Worm (Caenorhabditis elegans) whole organism, L4 larva: Measurements from ENCODE around the gene F53F4.2.

Experiments used
- mep-1 ChIP-seq: fragments of 150-350 bp; sonication (generic microtip); optimal IDR thresholded peaks from 3 replicates; lab custom pipeline; 2014; ENCODE audit warnings: missing biosample characterization, missing genetic modification characterization
- nhr-48 ChIP-seq: sonication (generic microtip); optimal IDR thresholded peaks from 2 replicates; lab custom pipeline; 2016; ENCODE audit warnings: mild to moderate bottlenecking, missing genetic modification characterization, missing compliant biosample characterization
- pqm-1 ChIP-seq: sonication (generic microtip); optimal IDR thresholded peaks from 2 replicates; lab custom pipeline; 2017; ENCODE audit warnings: missing biosample characterization, missing genetic modification characterization
- skn-1 ChIP-seq: fragments of 150-350 bp; optimal IDR thresholded peaks from 2 replicates; lab custom pipeline; 2014; ENCODE audit warnings: missing biosample characterization, missing genetic modification characterization
- spr-1 ChIP-seq: sonication (generic microtip); optimal IDR thresholded peaks from 2 replicates; lab custom pipeline; 2016; ENCODE audit warnings: mild to moderate bottlenecking, missing genetic modification characterization, missing compliant biosample characterization
- unc-130 ChIP-seq: sonication (generic microtip); optimal IDR thresholded peaks from 2 replicates; lab custom pipeline; 2016; ENCODE audit warnings: missing genetic modification reagents, missing genetic modification characterization, missing compliant biosample characterization
- unc-62 ChIP-seq, 3 experiments: fragments of 150-350 bp in 1 of 3; sonication (generic microtip); optimal IDR thresholded peaks in 2 of 3; peaks in 1 of 3; 1 replicate in 1 of 3; 2 replicates in 2 of 3; lab custom pipeline; 2014 to 2017; ENCODE audit warnings: missing biosample characterization in 3 of 3, missing genetic modification characterization in 3 of 3, missing genetic modification reagents in 3 of 3, missing genotype in 1 of 3

DNA sequence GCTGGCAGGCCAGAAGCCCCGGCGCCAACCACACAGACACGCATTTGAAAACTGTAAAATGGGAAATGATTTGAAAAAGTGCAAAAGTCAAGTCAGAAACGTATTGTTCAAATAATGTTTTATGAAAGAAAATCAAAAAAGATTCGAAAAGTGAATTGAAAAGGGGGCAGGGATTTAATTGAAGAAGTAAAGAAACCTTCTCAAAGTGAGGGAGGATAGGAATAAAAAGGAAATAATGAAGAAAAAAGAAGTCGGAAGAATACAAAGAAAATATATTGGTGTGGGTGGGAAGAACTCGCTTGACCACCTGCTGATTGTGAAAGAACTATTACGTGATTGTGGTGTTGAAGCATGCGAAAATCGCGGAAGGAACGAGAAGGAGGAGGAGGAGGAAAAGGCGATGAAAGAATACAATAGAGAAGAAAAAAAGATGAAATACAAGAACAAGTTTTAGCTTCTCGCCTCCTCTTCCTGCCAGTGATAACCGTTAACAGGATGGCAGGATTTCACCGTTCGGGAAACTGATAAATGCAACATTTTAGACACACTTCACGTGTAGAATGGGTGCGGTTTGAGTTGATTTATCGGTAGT lies 17.4 kb upstream of the F53F4.2 start, which contains the start of gene fmo-4:
- TF ChIP-seq unc-130 (GFP tag; lab: Kevin White, UChicago) (no peak), mep-1 (tag; lab: Kevin White, UChicago) (no peak), spr-1 (no peak), unc-62 (GFP tag; optimal IDR thresholded peaks at IDR 0.05 in 1 of 2; lab: Kevin White, UChicago) (peak in 1 of 2 experiments; percentile 58), unc-62 (tag; optimal IDR thresholded peaks at IDR 0.05; lab: Kevin White, UChicago) (no peak), nhr-48 (peak; percentile 77), pqm-1 (tag; lab: Kevin White, UChicago) (no peak), skn-1 (no peak)
